Fruit fly (Drosophila melanogaster) whole organism, pupa: ENCODE measurements around the gene QIL1.

Experiments used
- CG12605 ChIP-seq: fragments of 200-800 bp; sonication (Bioruptor generic); IDR thresholded peaks from 2 replicates; pipeline ENCODE4 v1.3.6; 2022; ENCODE audit warnings: missing biosample characterization, missing genetic modification characterization
- CG15710 ChIP-seq: fragments of 200-800 bp; sonication (Bioruptor generic); optimal IDR thresholded peaks from 2 replicates; lab custom pipeline; 2018; ENCODE audit warnings: missing biosample characterization, mild to moderate bottlenecking, missing genetic modification characterization, moderate library complexity
- CG8301 ChIP-seq: fragments of 200-800 bp; sonication (Bioruptor generic); optimal IDR thresholded peaks from 2 replicates; lab custom pipeline; 2018; ENCODE audit warnings: missing biosample characterization, mild to moderate bottlenecking, missing genetic modification characterization
- CG9948 ChIP-seq: fragments of 200-800 bp; sonication (Bioruptor generic); optimal IDR thresholded peaks from 2 replicates; lab custom pipeline; 2018; ENCODE audit warnings: missing biosample characterization, mild to moderate bottlenecking, missing genetic modification characterization, moderate library complexity
- EcR ChIP-seq: fragments of 200-800 bp; sonication (Bioruptor generic); optimal IDR thresholded peaks from 3 replicates; lab custom pipeline; 2019; ENCODE audit warnings: missing biosample characterization, missing genetic modification characterization, mild to moderate bottlenecking, moderate library complexity, missing genetic modification reagents

DNA sequence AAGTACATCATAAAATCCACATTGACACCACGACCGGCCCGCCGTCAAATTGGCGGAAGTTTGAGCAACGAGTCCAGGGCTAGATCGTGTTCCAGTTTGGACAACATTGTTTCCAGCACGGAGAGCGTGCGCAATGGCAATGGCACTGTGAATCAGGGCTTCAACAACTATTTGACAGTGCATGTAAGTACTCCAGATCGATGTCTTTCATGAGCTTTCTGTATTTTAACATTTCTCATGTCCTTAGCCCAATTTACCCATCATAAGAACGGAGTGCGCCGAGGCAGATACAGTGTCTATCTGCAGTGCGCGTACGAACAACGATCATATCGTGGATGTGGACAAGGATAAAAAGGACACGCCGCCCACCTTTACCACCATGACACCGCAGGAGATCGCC, 8.1 kb downstream of the QIL1 start:
- TF ChIP-seq CG12605 (GFP tag; lab: Robert Waterston, UW) (no peak), CG15710 (tag; lab: Kevin White, UChicago) (no peak), CG8301 (tag; lab: Kevin White, UChicago) (no peak), CG9948 (tag; lab: Kevin White, UChicago) (no peak), EcR (GFP tag; lab: Kevin White, UChicago) (no peak)
